Worm (Caenorhabditis elegans) whole organism, midembryonic: ENCODE results near the gene C16B8.4.

Experiments used
- T22C8.4 ChIP-seq: fragments of 200-800 bp; sonication (Bioruptor generic); IDR thresholded peaks from 2 replicates; pipeline ENCODE4 v1.3.6; 2022; ENCODE audit warnings: missing genetic modification characterization, missing compliant biosample characterization
- cog-1 ChIP-seq: sonication (generic microtip); optimal IDR thresholded peaks from 2 replicates; lab custom pipeline; 2016; ENCODE audit warnings: missing genetic modification characterization, missing compliant biosample characterization
- flt-1 ChIP-seq: fragments of 200-800 bp; sonication (Bioruptor generic); IDR thresholded peaks from 2 replicates; pipeline ENCODE4 v1.3.6; 2022; ENCODE audit warnings: missing genetic modification characterization, missing compliant biosample characterization
- klf-2 ChIP-seq: fragments of 200-800 bp; sonication (Bioruptor generic); conservative IDR thresholded peaks from 2 replicates; pipeline ENCODE4 v1.3.6; 2022; ENCODE audit warnings: missing genetic modification reagents, missing genetic modification characterization, missing compliant biosample characterization
- med-1 ChIP-seq: sonication (generic microtip); optimal IDR thresholded peaks from 2 replicates; lab custom pipeline; 2017; ENCODE audit warnings: missing genetic modification characterization, mild to moderate bottlenecking, missing compliant biosample characterization, antibody characterized with exemption, missing genetic modification reagents; ENCODE audit not compliant: insufficient read depth
- ref-1 ChIP-seq: fragments of 200-800 bp; sonication (Bioruptor generic); conservative IDR thresholded peaks from 2 replicates; pipeline ENCODE4 v1.3.6; 2022; ENCODE audit warnings: missing genetic modification reagents, missing genetic modification characterization, missing compliant biosample characterization
- tab-1 ChIP-seq: fragments of 200-800 bp; sonication (Bioruptor generic); IDR thresholded peaks from 2 replicates; pipeline ENCODE4 v1.3.6; 2022; ENCODE audit warnings: missing genetic modification characterization, missing compliant biosample characterization
- ztf-23 ChIP-seq: fragments of 200-800 bp; sonication (Bioruptor generic); IDR thresholded peaks from 2 replicates; pipeline ENCODE4 v1.3.6; 2022; ENCODE audit warnings: missing genetic modification reagents, missing genetic modification characterization, missing compliant biosample characterization
- ztf-29 ChIP-seq: fragments of 200-800 bp; sonication (Bioruptor generic); IDR thresholded peaks from 2 replicates; pipeline ENCODE4 v1.3.6; 2022; ENCODE audit warnings: missing genetic modification reagents, missing genetic modification characterization, missing compliant biosample characterization

The C16B8.4 gene

ce11 chrX:3973534-3973933, at the start of gene C16B8.4:
TSS of gene C16B8.4 (minus strand) at chrX:3973634.
- no peak for TF ChIP-seq ztf-23 (GFP tag; lab: Robert Waterston, UW)
- no peak for TF ChIP-seq cog-1 (tag; lab: Kevin White, UChicago)
- no peak for TF ChIP-seq ztf-29 (GFP tag; lab: Robert Waterston, UW)
- TF ChIP-seq klf-2 (GFP tag; lab: Robert Waterston, UW) = no peak
- no peak for TF ChIP-seq med-1 (GFP tag; lab: Kevin White, UChicago)
- TF ChIP-seq T22C8.4 (GFP tag; lab: Robert Waterston, UW) = no peak
- no peak for TF ChIP-seq tab-1 (GFP tag; lab: Robert Waterston, UW)
- no peak for TF ChIP-seq flt-1 (GFP tag; lab: Robert Waterston, UW)
- TF ChIP-seq ref-1 (GFP tag; lab: Robert Waterston, UW) = no peak

- TF ChIP-seq ztf-23 (GFP tag; lab: Robert Waterston, UW) = no peak
- TF ChIP-seq T22C8.4 (GFP tag; lab: Robert Waterston, UW) = no peak
- no peak for TF ChIP-seq tab-1 (GFP tag; lab: Robert Waterston, UW)
- no peak for TF ChIP-seq ref-1 (GFP tag; lab: Robert Waterston, UW)
- TF ChIP-seq cog-1 (tag; lab: Kevin White, UChicago) = no peak
- TF ChIP-seq med-1 (GFP tag; lab: Kevin White, UChicago) = no peak
- TF ChIP-seq flt-1 (GFP tag; lab: Robert Waterston, UW) = no peak
- no peak for TF ChIP-seq ztf-29 (GFP tag; lab: Robert Waterston, UW)
- TF ChIP-seq klf-2 (GFP tag; lab: Robert Waterston, UW) = no peak
Measured at ce11 chrX:4021967-4022366, 48.5 kb upstream of the C16B8.4 start, which contains the start of gene acr-10. TSS of gene acr-10 (plus strand) at chrX:4022267.

ce11 chrX:4018566-4019182, 45.2 kb upstream of the C16B8.4 start:
- TF ChIP-seq flt-1 (GFP tag; lab: Robert Waterston, UW) = no peak
- TF ChIP-seq ztf-29 (GFP tag; lab: Robert Waterston, UW) = no peak
- no peak for TF ChIP-seq klf-2 (GFP tag; lab: Robert Waterston, UW)
- TF ChIP-seq tab-1 (GFP tag; lab: Robert Waterston, UW) = no peak
- TF ChIP-seq T22C8.4 (GFP tag; lab: Robert Waterston, UW) = no peak
- TF ChIP-seq ref-1 (GFP tag; lab: Robert Waterston, UW) = no peak
- TF ChIP-seq cog-1 (tag; lab: Kevin White, UChicago) = no peak

- no peak for TF ChIP-seq cog-1 (tag; lab: Kevin White, UChicago)
Measured at ce11 chrX:4017576-4018309, 44.3 kb upstream of the C16B8.4 start.

ce11 chrX:4016113-4016512, 42.7 kb upstream of the C16B8.4 start, which contains the start of gene hrg-1:
TSS of gene hrg-1 (minus strand) at chrX:4016221.
- no peak for TF ChIP-seq med-1 (GFP tag; lab: Kevin White, UChicago)
- no peak for TF ChIP-seq klf-2 (GFP tag; lab: Robert Waterston, UW)
- no peak for TF ChIP-seq cog-1 (tag; lab: Kevin White, UChicago)
- TF ChIP-seq flt-1 (GFP tag; lab: Robert Waterston, UW) = no peak
- TF ChIP-seq tab-1 (GFP tag; lab: Robert Waterston, UW) = no peak
- TF ChIP-seq ztf-23 (GFP tag; lab: Robert Waterston, UW) = no peak
- no peak for TF ChIP-seq ztf-29 (GFP tag; lab: Robert Waterston, UW)
- no peak for TF ChIP-seq ref-1 (GFP tag; lab: Robert Waterston, UW)
- no peak for TF ChIP-seq T22C8.4 (GFP tag; lab: Robert Waterston, UW)

DNA sequence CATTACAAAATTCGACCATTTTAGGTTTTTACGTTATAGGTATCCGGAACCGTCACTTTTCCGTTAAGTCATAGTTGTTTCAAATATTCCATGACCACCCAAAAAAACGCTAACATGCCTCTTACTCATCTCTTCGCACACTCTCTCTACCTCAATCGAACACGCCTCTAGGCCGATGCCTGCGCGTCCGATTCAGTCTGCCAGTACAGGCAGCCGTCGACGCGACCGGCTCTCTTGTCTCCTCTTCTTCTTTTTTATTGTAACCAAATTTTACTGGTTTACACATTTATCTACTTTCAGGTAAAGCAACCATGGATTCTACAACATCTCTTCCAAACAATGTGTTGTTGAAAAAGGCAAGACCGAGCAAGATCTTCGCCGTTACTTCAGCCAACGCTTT, 38.5 kb upstream of the C16B8.4 start, which contains the start of gene mop-25.1:
mop-25.1 (plus strand) TSS at position 301 of the 400 bp plus-strand sequence.
- TF ChIP-seq tab-1 (GFP tag; lab: Robert Waterston, UW) = no peak
- no peak for TF ChIP-seq ztf-29 (GFP tag; lab: Robert Waterston, UW)
- TF ChIP-seq cog-1 (tag; lab: Kevin White, UChicago) = no peak
- TF ChIP-seq med-1 (GFP tag; lab: Kevin White, UChicago) = no peak
- no peak for TF ChIP-seq T22C8.4 (GFP tag; lab: Robert Waterston, UW)
- no peak for TF ChIP-seq klf-2 (GFP tag; lab: Robert Waterston, UW)
- TF ChIP-seq ref-1 (GFP tag; lab: Robert Waterston, UW) = no peak
- TF ChIP-seq flt-1 (GFP tag; lab: Robert Waterston, UW) = no peak
- no peak for TF ChIP-seq ztf-23 (GFP tag; lab: Robert Waterston, UW)

ce11 chrX:4010383-4010782, 36.9 kb upstream of the C16B8.4 start:
- TF ChIP-seq med-1 (GFP tag; lab: Kevin White, UChicago) = no peak
- no peak for TF ChIP-seq ztf-29 (GFP tag; lab: Robert Waterston, UW)
- no peak for TF ChIP-seq cog-1 (tag; lab: Kevin White, UChicago)
- TF ChIP-seq T22C8.4 (GFP tag; lab: Robert Waterston, UW) = no peak
- TF ChIP-seq flt-1 (GFP tag; lab: Robert Waterston, UW) = no peak
- no peak for TF ChIP-seq ref-1 (GFP tag; lab: Robert Waterston, UW)
- TF ChIP-seq klf-2 (GFP tag; lab: Robert Waterston, UW) = no peak
- no peak for TF ChIP-seq tab-1 (GFP tag; lab: Robert Waterston, UW)

DNA sequence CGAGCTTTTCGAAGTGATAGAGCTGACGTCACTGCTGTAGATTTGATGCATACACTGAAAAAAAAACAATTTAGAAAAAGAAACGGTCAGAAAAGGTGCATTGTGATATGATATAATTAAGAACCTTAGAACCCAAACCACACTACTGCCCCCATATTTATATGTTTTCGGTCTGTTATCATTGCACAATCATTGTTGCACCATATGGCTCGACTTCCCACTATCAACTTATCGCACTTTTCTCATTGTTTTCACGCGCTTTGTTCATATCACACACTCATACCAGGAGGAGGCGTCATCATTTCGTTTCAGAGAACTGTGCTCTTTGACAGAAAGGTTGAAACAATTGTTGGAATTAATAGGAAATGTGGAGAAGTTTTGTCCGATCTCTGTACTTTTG, 35.5 kb upstream of the C16B8.4 start:
- no peak for TF ChIP-seq med-1 (GFP tag; lab: Kevin White, UChicago)
- TF ChIP-seq ztf-29 (GFP tag; lab: Robert Waterston, UW) = no peak
- TF ChIP-seq klf-2 (GFP tag; lab: Robert Waterston, UW) = no peak
- no peak for TF ChIP-seq cog-1 (tag; lab: Kevin White, UChicago)
- TF ChIP-seq ref-1 (GFP tag; lab: Robert Waterston, UW) = no peak
- no peak for TF ChIP-seq flt-1 (GFP tag; lab: Robert Waterston, UW)
- TF ChIP-seq tab-1 (GFP tag; lab: Robert Waterston, UW) = no peak
- no peak for TF ChIP-seq T22C8.4 (GFP tag; lab: Robert Waterston, UW)
